Fruit fly (Drosophila melanogaster): ENCODE data around the gene CG11226.

- TF ChIP-seq CG10348 (GFP tag; IDR thresholded peaks at IDR 0.05) (no peak), CG32121 (GFP tag; IDR thresholded peaks at IDR 0.05) (no peak), CG4496 (GFP tag; IDR thresholded peaks at IDR 0.05) (no peak), CG14655 (GFP tag; optimal IDR thresholded peaks at IDR 0.05) (no peak), gl (tag; optimal IDR thresholded peaks at IDR 0.05) (no peak)
These were observed 33.5 kb downstream of the CG11226 start for dm6 chr3L:22870378-22870777.
